Fruit fly (Drosophila melanogaster) whole organism, wandering third instar larva: ENCODE results near the gene CG17672.
A peak's percentile ranks its signal among the peaks of the same experiment; 100 is the strongest.

Source experiments
- Abd-B ChIP-seq: fragments of >200 bp; optimal IDR thresholded peaks from 2 replicates; lab custom pipeline; 2017; ENCODE audit warnings: missing biosample characterization, missing genetic modification characterization
- CG32264 ChIP-seq: fragments of 200-800 bp; sonication (Bioruptor generic); optimal IDR thresholded peaks from 2 replicates; lab custom pipeline; 2016; ENCODE audit warnings: missing biosample characterization, missing genetic modification characterization
- CG9705 ChIP-seq: fragments of 200-800 bp; sonication (Bioruptor generic); optimal IDR thresholded peaks from 2 replicates; lab custom pipeline; 2018; ENCODE audit warnings: missing biosample characterization, mild to moderate bottlenecking, missing genetic modification characterization
- CrebA ChIP-seq: fragments of 200-800 bp; sonication (Bioruptor generic); optimal IDR thresholded peaks from 2 replicates; lab custom pipeline; 2016; ENCODE audit warnings: missing biosample characterization, mild to moderate bottlenecking, missing genetic modification characterization, borderline replicate concordance
- Dfd ChIP-seq: fragments of >200 bp; optimal IDR thresholded peaks from 2 replicates; lab custom pipeline; 2017; ENCODE audit warnings: missing biosample characterization, missing genetic modification characterization
- Dif ChIP-seq: fragments of 200-275, 200-300 bp; sonication (Bioruptor generic); optimal IDR thresholded peaks from 2 replicates; lab custom pipeline; 2018; ENCODE audit warnings: missing biosample characterization, missing genetic modification characterization; ENCODE audit not compliant: partially characterized antibody
- GATAd ChIP-seq: sonication (Bioruptor generic); optimal IDR thresholded peaks from 2 replicates; lab custom pipeline; 2016; ENCODE audit warnings: missing biosample characterization, missing genetic modification characterization
- HLH106 ChIP-seq: fragments of 200-800 bp; optimal IDR thresholded peaks from 3 replicates; lab custom pipeline; 2019; ENCODE audit warnings: missing biosample characterization, mild to moderate bottlenecking, missing genetic modification characterization, moderate library complexity
- Hnf4 ChIP-seq: fragments of 200-800 bp; sonication (Bioruptor generic); optimal IDR thresholded peaks from 2 replicates; lab custom pipeline; 2016; ENCODE audit warnings: missing biosample characterization, mild to moderate bottlenecking, missing genetic modification characterization
- Hr78 ChIP-seq: fragments of >200 bp; optimal IDR thresholded peaks from 2 replicates; lab custom pipeline; 2017; ENCODE audit warnings: missing biosample characterization, missing genetic modification characterization
- Hr83 ChIP-seq: fragments of 200-300 bp; sonication (Bioruptor generic); optimal IDR thresholded peaks from 2 replicates; lab custom pipeline; 2016; ENCODE audit warnings: missing biosample characterization, mild to moderate bottlenecking, missing genetic modification characterization, moderate library complexity; ENCODE audit not compliant: poor library complexity, severe bottlenecking
- Jra ChIP-seq: sonication (Bioruptor generic); optimal IDR thresholded peaks from 2 replicates; lab custom pipeline; 2016; ENCODE audit warnings: missing biosample characterization, missing genetic modification characterization
- Mio ChIP-seq: sonication (Bioruptor generic); optimal IDR thresholded peaks from 2 replicates; lab custom pipeline; 2016; ENCODE audit warnings: missing biosample characterization, missing genetic modification characterization
- Myc ChIP-seq: fragments of >200 bp; optimal IDR thresholded peaks from 2 replicates; lab custom pipeline; 2017
- N ChIP-seq: fragments of >200 bp; optimal IDR thresholded peaks from 2 replicates; lab custom pipeline; 2018; ENCODE audit warnings: missing biosample characterization, missing external identifiers, missing genetic modification characterization
- OdsH ChIP-seq: fragments of 200-800 bp; sonication (Bioruptor generic); optimal IDR thresholded peaks from 2 replicates; lab custom pipeline; 2016; ENCODE audit warnings: missing biosample characterization, mild to moderate bottlenecking, missing genetic modification characterization
- Rel ChIP-seq, 2 experiments: fragments of 200-800 bp; sonication (Bioruptor generic) in 1 of 2; optimal IDR thresholded peaks; 2 replicates in 1 of 2; 3 replicates in 1 of 2; lab custom pipeline; 2016 to 2019; ENCODE audit warnings: mild to moderate bottlenecking in 2 of 2, missing biosample characterization in 2 of 2, missing genetic modification characterization in 2 of 2, moderate library complexity in 1 of 2
- Sp1 ChIP-seq: fragments of 200-800 bp; sonication (Bioruptor generic); optimal IDR thresholded peaks from 3 replicates; lab custom pipeline; 2019; ENCODE audit warnings: missing biosample characterization, mild to moderate bottlenecking, missing genetic modification characterization, moderate library complexity
- Vsx2 ChIP-seq: fragments of 200-300, 225-300 bp; sonication (Bioruptor generic); optimal IDR thresholded peaks from 2 replicates; lab custom pipeline; 2018; ENCODE audit warnings: missing biosample characterization, missing genetic modification characterization; ENCODE audit not compliant: partially characterized antibody
- br ChIP-seq: fragments of 200-800 bp; sonication (Bioruptor generic); optimal IDR thresholded peaks from 2 replicates; lab custom pipeline; 2016; ENCODE audit warnings: missing biosample characterization, missing genetic modification characterization
- brk ChIP-seq: fragments of 200-800 bp; sonication (Bioruptor generic); optimal IDR thresholded peaks from 2 replicates; lab custom pipeline; 2016; ENCODE audit warnings: missing biosample characterization, mild to moderate bottlenecking, missing genetic modification characterization
- dl ChIP-seq, 2 experiments: fragments of 175-275, 200-275 bp in 1 of 2; fragments of 200-275 bp in 1 of 2; sonication (Bioruptor generic); optimal IDR thresholded peaks; lab custom pipeline; 2018; ENCODE audit warnings: mild to moderate bottlenecking in 2 of 2, missing biosample characterization in 2 of 2, missing genetic modification characterization in 2 of 2, moderate library complexity in 2 of 2; ENCODE audit not compliant: partially characterized antibody in 2 of 2, insufficient read depth in 1 of 2
- dmrt93B ChIP-seq: fragments of 200-800 bp; sonication (Bioruptor generic); optimal IDR thresholded peaks from 2 replicates; lab custom pipeline; 2018; ENCODE audit warnings: missing biosample characterization, mild to moderate bottlenecking, missing genetic modification characterization
- dsf ChIP-seq: sonication (Bioruptor generic); optimal IDR thresholded peaks from 2 replicates; lab custom pipeline; 2016; ENCODE audit warnings: missing biosample characterization, missing genetic modification characterization, borderline replicate concordance
- ey ChIP-seq: fragments of 200-800 bp; sonication (Bioruptor generic); optimal IDR thresholded peaks from 2 replicates; lab custom pipeline; 2016; ENCODE audit warnings: missing biosample characterization, missing genetic modification characterization
- foxo ChIP-seq, 2 experiments: fragments of 200-800 bp; sonication (Bioruptor generic); optimal IDR thresholded peaks; 2 replicates in 1 of 2; 3 replicates in 1 of 2; lab custom pipeline; 2016 to 2017; ENCODE audit warnings: missing biosample characterization in 2 of 2, missing genetic modification characterization in 2 of 2
- fru ChIP-seq: fragments of 200-800 bp; sonication (Bioruptor generic); optimal IDR thresholded peaks from 3 replicates; lab custom pipeline; 2016; ENCODE audit warnings: missing biosample characterization, mild to moderate bottlenecking, missing genetic modification characterization
- h ChIP-seq: fragments of 200-800 bp; sonication (Bioruptor generic); optimal IDR thresholded peaks from 3 replicates; lab custom pipeline; 2016; ENCODE audit warnings: missing biosample characterization, mild to moderate bottlenecking, missing genetic modification characterization
- jim ChIP-seq: fragments of 175-275, 200-325 bp; sonication (Bioruptor generic); optimal IDR thresholded peaks from 2 replicates; lab custom pipeline; 2016; ENCODE audit warnings: missing biosample characterization, mild to moderate bottlenecking, missing genetic modification characterization
- lola ChIP-seq: fragments of >200 bp; optimal IDR thresholded peaks from 2 replicates; lab custom pipeline; 2017; ENCODE audit warnings: missing biosample characterization, missing genetic modification characterization
- pan ChIP-seq: fragments of >200 bp; optimal IDR thresholded peaks from 2 replicates; lab custom pipeline; 2017
- psq ChIP-seq: fragments of 200-800 bp; sonication (Bioruptor generic); optimal IDR thresholded peaks from 3 replicates; lab custom pipeline; 2017; ENCODE audit warnings: missing biosample characterization, mild to moderate bottlenecking, missing genetic modification characterization, moderate library complexity
- rgr ChIP-seq: fragments of 200-800 bp; sonication (Bioruptor generic); optimal IDR thresholded peaks from 3 replicates; lab custom pipeline; 2016; ENCODE audit warnings: missing biosample characterization, mild to moderate bottlenecking, missing genetic modification characterization
- sage ChIP-seq: fragments of 200-800 bp; sonication (Bioruptor generic); optimal IDR thresholded peaks from 2 replicates; lab custom pipeline; 2016; ENCODE audit warnings: missing biosample characterization, mild to moderate bottlenecking, missing genetic modification characterization
- sv ChIP-seq: fragments of 200-800 bp; sonication (Bioruptor generic); optimal IDR thresholded peaks from 3 replicates; lab custom pipeline; 2016; ENCODE audit warnings: missing biosample characterization, missing genetic modification characterization
- tai ChIP-seq: sonication (Bioruptor generic); optimal IDR thresholded peaks from 2 replicates; lab custom pipeline; 2016; ENCODE audit warnings: missing biosample characterization, missing genetic modification characterization
- usp ChIP-seq: fragments of >200 bp; optimal IDR thresholded peaks from 2 replicates; lab custom pipeline; 2017; ENCODE audit warnings: missing biosample characterization, missing genetic modification characterization
- woc ChIP-seq: sonication (Bioruptor generic); optimal IDR thresholded peaks from 2 replicates; lab custom pipeline; 2016; ENCODE audit warnings: missing biosample characterization, mild to moderate bottlenecking, missing genetic modification characterization

CG17672 gene

dm6 chr3L:13019249-13019956 lies 9.4 kb upstream of the CG17672 start:
- TF ChIP-seq tai (GFP tag; lab: Kevin White, UChicago) (peak; percentile 35), dl (GFP tag; optimal IDR thresholded peaks at IDR 0.05; lab: Kevin White, UChicago; ENCODE audit: insufficient read depth in 1 of 2, partially characterized antibody in 2 of 2) (no peak)

dm6 chr3L:13021727-13022126 lies 7.0 kb upstream of the CG17672 start:
- TF ChIP-seq dsf (GFP tag; lab: Kevin White, UChicago): peak; percentile 53
- peak; percentile 72 for TF ChIP-seq OdsH
- no peak for TF ChIP-seq Mio
- no peak for TF ChIP-seq usp (GFP tag; lab: Kevin White, UChicago)
- TF ChIP-seq sage (GFP tag; lab: Kevin White, UChicago): no peak
- TF ChIP-seq tai (GFP tag; lab: Kevin White, UChicago): peak; percentile 80
- TF ChIP-seq Dfd: no peak
- TF ChIP-seq lola (GFP tag; lab: Kevin White, UChicago): no peak
- peak; percentile 58 for TF ChIP-seq Hnf4 (GFP tag; lab: Kevin White, UChicago)
- no peak for TF ChIP-seq Rel (GFP tag; optimal IDR thresholded peaks at IDR 0.05; lab: Kevin White, UChicago)
- no peak for TF ChIP-seq Rel (tag; optimal IDR thresholded peaks at IDR 0.05; lab: Kevin White, UChicago)
- no peak for TF ChIP-seq Abd-B (GFP tag; lab: Kevin White, UChicago)
- peak; percentile 75 for TF ChIP-seq rgr (GFP tag; lab: Kevin White, UChicago)
- no peak for TF ChIP-seq sv (GFP tag; lab: Kevin White, UChicago)
- peak in 1 of 2 experiments; percentile 78 for TF ChIP-seq foxo (GFP tag; optimal IDR thresholded peaks at IDR 0.05; lab: Kevin White, UChicago)
- no peak for TF ChIP-seq CrebA (GFP tag; lab: Kevin White, UChicago)
- no peak for TF ChIP-seq Dif (GFP tag; lab: Kevin White, UChicago)
- peak; percentile 74 for TF ChIP-seq h (GFP tag; lab: Kevin White, UChicago)
- TF ChIP-seq GATAd (GFP tag; lab: Kevin White, UChicago): no peak
- peak; percentile 78 for TF ChIP-seq ey (GFP tag; lab: Kevin White, UChicago)
- peak; percentile 61 for TF ChIP-seq Sp1 (GFP tag; lab: Kevin White, UChicago)
- TF ChIP-seq CG32264 (GFP tag; lab: Kevin White, UChicago): peak; percentile 38
- TF ChIP-seq Myc (lab: Kevin White, UChicago): no peak
- no peak for TF ChIP-seq Vsx2 (GFP tag; lab: Kevin White, UChicago)
- peak; percentile 57 for TF ChIP-seq psq (GFP tag; lab: Kevin White, UChicago)
- TF ChIP-seq CG9705: no peak
- TF ChIP-seq N (GFP tag; lab: Kevin White, UChicago): no peak
- TF ChIP-seq Hr78 (GFP tag; lab: Kevin White, UChicago): no peak
- TF ChIP-seq br (GFP tag; lab: Kevin White, UChicago): peak; percentile 75
- no peak for TF ChIP-seq pan (lab: Kevin White, UChicago)
- peak; percentile 61 for TF ChIP-seq HLH106
- peak; percentile 78 for TF ChIP-seq fru (GFP tag; lab: Kevin White, UChicago)
- TF ChIP-seq dl (GFP tag; optimal IDR thresholded peaks at IDR 0.05; lab: Kevin White, UChicago; ENCODE audit: insufficient read depth in 1 of 2, partially characterized antibody in 2 of 2): no peak
- no peak for TF ChIP-seq woc (GFP tag; lab: Kevin White, UChicago)
- no peak for TF ChIP-seq jim
- TF ChIP-seq Hr83: no peak
- peak; percentile 31 for TF ChIP-seq dmrt93B (GFP tag; lab: Kevin White, UChicago)
- TF ChIP-seq brk: peak; percentile 50
- peak; percentile 4 for TF ChIP-seq Jra
